Worm (Caenorhabditis elegans) whole organism, midembryonic: Measurements from ENCODE around the gene thk-1.

Experiments used
- T22C8.4 ChIP-seq: fragments of 200-800 bp; sonication (Bioruptor generic); IDR thresholded peaks from 2 replicates; pipeline ENCODE4 v1.3.6; 2022; ENCODE audit warnings: missing genetic modification characterization, missing compliant biosample characterization
- cog-1 ChIP-seq: sonication (generic microtip); optimal IDR thresholded peaks from 2 replicates; lab custom pipeline; 2016; ENCODE audit warnings: missing genetic modification characterization, missing compliant biosample characterization
- flt-1 ChIP-seq: fragments of 200-800 bp; sonication (Bioruptor generic); IDR thresholded peaks from 2 replicates; pipeline ENCODE4 v1.3.6; 2022; ENCODE audit warnings: missing genetic modification characterization, missing compliant biosample characterization
- klf-2 ChIP-seq: fragments of 200-800 bp; sonication (Bioruptor generic); conservative IDR thresholded peaks from 2 replicates; pipeline ENCODE4 v1.3.6; 2022; ENCODE audit warnings: missing genetic modification reagents, missing genetic modification characterization, missing compliant biosample characterization
- med-1 ChIP-seq: sonication (generic microtip); optimal IDR thresholded peaks from 2 replicates; lab custom pipeline; 2017; ENCODE audit warnings: missing genetic modification characterization, mild to moderate bottlenecking, missing compliant biosample characterization, antibody characterized with exemption, missing genetic modification reagents; ENCODE audit not compliant: insufficient read depth
- ref-1 ChIP-seq: fragments of 200-800 bp; sonication (Bioruptor generic); conservative IDR thresholded peaks from 2 replicates; pipeline ENCODE4 v1.3.6; 2022; ENCODE audit warnings: missing genetic modification reagents, missing genetic modification characterization, missing compliant biosample characterization
- tab-1 ChIP-seq: fragments of 200-800 bp; sonication (Bioruptor generic); IDR thresholded peaks from 2 replicates; pipeline ENCODE4 v1.3.6; 2022; ENCODE audit warnings: missing genetic modification characterization, missing compliant biosample characterization
- ztf-23 ChIP-seq: fragments of 200-800 bp; sonication (Bioruptor generic); IDR thresholded peaks from 2 replicates; pipeline ENCODE4 v1.3.6; 2022; ENCODE audit warnings: missing genetic modification reagents, missing genetic modification characterization, missing compliant biosample characterization
- ztf-29 ChIP-seq: fragments of 200-800 bp; sonication (Bioruptor generic); IDR thresholded peaks from 2 replicates; pipeline ENCODE4 v1.3.6; 2022; ENCODE audit warnings: missing genetic modification reagents, missing genetic modification characterization, missing compliant biosample characterization

ce11 chrIV:10245666-10246210, 35.6 kb downstream of the thk-1 start, which contains the start of gene F01G10.10:
- no peak for TF ChIP-seq ref-1 (GFP tag; lab: Robert Waterston, UW)
- TF ChIP-seq flt-1 (GFP tag; lab: Robert Waterston, UW) = no peak
- TF ChIP-seq med-1 (GFP tag; lab: Kevin White, UChicago) = no peak
- TF ChIP-seq klf-2 (GFP tag; lab: Robert Waterston, UW) = no peak
- no peak for TF ChIP-seq tab-1 (GFP tag; lab: Robert Waterston, UW)
- TF ChIP-seq ztf-29 = no peak
- no peak for TF ChIP-seq T22C8.4 (GFP tag; lab: Robert Waterston, UW)
- TF ChIP-seq cog-1 (tag; lab: Kevin White, UChicago) = no peak
- TF ChIP-seq ztf-23 = no peak
